Worm (Caenorhabditis elegans) whole organism, L4 larva: ENCODE data around the gene letm-1.

Source experiments
- F49E8.2 ChIP-seq: sonication (generic microtip); optimal IDR thresholded peaks from 2 replicates; lab custom pipeline; 2016; ENCODE audit warnings: missing compliant biosample characterization, mild to moderate bottlenecking, missing genetic modification characterization, borderline replicate concordance
- hlh-11 ChIP-seq: fragments of 200-800 bp; sonication (Bioruptor generic); optimal IDR thresholded peaks from 2 replicates; lab custom pipeline; 2018; ENCODE audit warnings: mild to moderate bottlenecking, missing genetic modification characterization, missing compliant biosample characterization
- nhr-6 ChIP-seq: fragments of 150-350 bp; optimal IDR thresholded peaks from 2 replicates; lab custom pipeline; 2014; ENCODE audit warnings: missing biosample characterization, missing genetic modification characterization

- no peak for TF ChIP-seq F49E8.2 (tag; lab: Kevin White, UChicago)
- no peak for TF ChIP-seq nhr-6 (tag; lab: Kevin White, UChicago)
- TF ChIP-seq hlh-11 (tag; lab: Kevin White, UChicago): no peak
These were observed 942 bp upstream of the letm-1 start for ce11 chrV:13660115-13660514.
